Worm (Caenorhabditis elegans) whole organism, mixed stage, embryonic: ENCODE measurements around the gene ZC262.7.

Experiments
- M03D4.4 ChIP-seq: sonication (generic microtip); optimal IDR thresholded peaks from 2 replicates; lab custom pipeline; 2017; ENCODE audit warnings: mild to moderate bottlenecking, missing genetic modification characterization, missing compliant biosample characterization
- ceh-39 ChIP-seq: fragments of 150-350 bp; optimal IDR thresholded peaks from 2 replicates; lab custom pipeline; 2014; ENCODE audit warnings: missing biosample characterization, missing genetic modification characterization
- elt-3 ChIP-seq: fragments of 150-350 bp; optimal IDR thresholded peaks from 2 replicates; lab custom pipeline; 2014; ENCODE audit warnings: missing biosample characterization, missing genetic modification characterization
- flh-1 ChIP-seq: fragments of 200-800 bp; sonication (Bioruptor generic); optimal IDR thresholded peaks from 2 replicates; lab custom pipeline; 2018; ENCODE audit warnings: mild to moderate bottlenecking, missing genetic modification characterization, moderate library complexity, missing compliant biosample characterization
- lin-32 ChIP-seq: fragments of 200-800 bp; sonication (Bioruptor generic); optimal IDR thresholded peaks from 2 replicates; lab custom pipeline; 2018; ENCODE audit warnings: mild to moderate bottlenecking, missing genetic modification characterization, missing compliant biosample characterization
- lsy-2 ChIP-seq: fragments of 150-350 bp; optimal IDR thresholded peaks from 2 replicates; lab custom pipeline; 2014; ENCODE audit warnings: missing biosample characterization, missing genetic modification characterization
- mep-1 ChIP-seq: fragments of 150-350 bp; optimal IDR thresholded peaks from 2 replicates; lab custom pipeline; 2017; ENCODE audit warnings: missing biosample characterization, missing genetic modification reagents, missing genetic modification characterization, inconsistent platforms
- nhr-28 ChIP-seq: fragments of 150-350 bp; optimal IDR thresholded peaks from 2 replicates; lab custom pipeline; 2014; ENCODE audit warnings: missing biosample characterization, missing genetic modification characterization
- nhr-76 ChIP-seq: sonication (generic microtip); optimal IDR thresholded peaks from 2 replicates; lab custom pipeline; 2017; ENCODE audit warnings: missing biosample characterization, missing genetic modification characterization
- pha-4 ChIP-seq: fragments of 150-350 bp; optimal IDR thresholded peaks from 2 replicates; lab custom pipeline; 2018; ENCODE audit warnings: missing biosample characterization, missing genetic modification reagents, missing genetic modification characterization
- snpc-4 ChIP-seq: fragments of 150-350 bp; optimal IDR thresholded peaks from 2 replicates; lab custom pipeline; 2014; ENCODE audit warnings: missing biosample characterization, missing genetic modification characterization
- sptf-1 ChIP-seq: sonication (generic microtip); optimal IDR thresholded peaks from 2 replicates; lab custom pipeline; 2017; ENCODE audit warnings: mild to moderate bottlenecking, missing genetic modification characterization, moderate library complexity, missing compliant biosample characterization
- unc-62 ChIP-seq: fragments of 150-350 bp; optimal IDR thresholded peaks from 2 replicates; lab custom pipeline; 2014; ENCODE audit warnings: missing biosample characterization, missing genetic modification reagents, missing genetic modification characterization

ce11 chrIII:8299734-8300133 is 44.4 kb downstream of the ZC262.7 start:
- TF ChIP-seq lsy-2 (tag; lab: Kevin White, UChicago) (no peak), lin-32 (GFP tag; lab: Kevin White, UChicago) (no peak), M03D4.4 (tag; lab: Kevin White, UChicago) (no peak), unc-62 (GFP tag; lab: Kevin White, UChicago) (no peak), sptf-1 (no peak), snpc-4 (tag; lab: Kevin White, UChicago) (no peak), elt-3 (tag; lab: Kevin White, UChicago) (no peak), pha-4 (no peak), nhr-76 (no peak), flh-1 (GFP tag; lab: Kevin White, UChicago) (no peak), ceh-39 (tag; lab: Kevin White, UChicago) (no peak), nhr-28 (tag; lab: Kevin White, UChicago) (no peak), mep-1 (tag; lab: Kevin White, UChicago) (no peak)
